Worm (Caenorhabditis elegans) whole organism, L2 larva: Measurements from ENCODE around the gene Y56A3A.33.
A peak's percentile ranks its signal among the peaks of the same experiment; 100 is the strongest.

ENCODE experiments used
- C34F6.9 ChIP-seq: fragments of 150-350 bp; optimal IDR thresholded peaks from 2 replicates; lab custom pipeline; 2014; ENCODE audit warnings: missing biosample characterization, missing genetic modification characterization
- R02D3.7 ChIP-seq: fragments of 150-350 bp; optimal IDR thresholded peaks from 2 replicates; lab custom pipeline; 2014; ENCODE audit warnings: missing biosample characterization, missing genetic modification characterization
- Y55F3AM.14 ChIP-seq: fragments of 200-800 bp; sonication (Bioruptor generic); optimal IDR thresholded peaks from 2 replicates; lab custom pipeline; 2018; ENCODE audit warnings: mild to moderate bottlenecking, missing genetic modification characterization, missing compliant biosample characterization
- ZK546.5 ChIP-seq: sonication (generic microtip); optimal IDR thresholded peaks from 2 replicates; lab custom pipeline; 2017; ENCODE audit warnings: missing biosample characterization, missing genetic modification characterization
- aly-2 ChIP-seq: fragments of 150-350 bp; optimal IDR thresholded peaks from 2 replicates; lab custom pipeline; 2014; ENCODE audit warnings: missing biosample characterization, missing genetic modification characterization
- ama-1 ChIP-seq: fragments of 150-350 bp; optimal IDR thresholded peaks from 2 replicates; lab custom pipeline; 2018; ENCODE audit warnings: inconsistent platforms
- blmp-1 ChIP-seq: sonication (generic microtip); optimal IDR thresholded peaks from 2 replicates; lab custom pipeline; 2017; ENCODE audit warnings: missing genetic modification characterization, mild to moderate bottlenecking, missing compliant biosample characterization, antibody characterized with exemption, moderate library complexity; ENCODE audit not compliant: insufficient read depth
- ceh-16 ChIP-seq: fragments of 150-350 bp; optimal IDR thresholded peaks from 2 replicates; lab custom pipeline; 2014; ENCODE audit warnings: missing biosample characterization, missing genetic modification characterization
- ceh-82 ChIP-seq: fragments of 150-350 bp; optimal IDR thresholded peaks from 2 replicates; lab custom pipeline; 2014; ENCODE audit warnings: missing biosample characterization, missing genetic modification characterization
- crh-2 ChIP-seq: sonication (generic microtip); optimal IDR thresholded peaks from 2 replicates; lab custom pipeline; 2017; ENCODE audit warnings: missing biosample characterization, missing genetic modification characterization
- elt-1 ChIP-seq: fragments of 150-350 bp; optimal IDR thresholded peaks from 2 replicates; lab custom pipeline; 2014; ENCODE audit warnings: missing biosample characterization, missing genetic modification characterization
- fos-1 ChIP-seq: fragments of 150-350 bp; optimal IDR thresholded peaks from 2 replicates; lab custom pipeline; 2014; ENCODE audit warnings: missing biosample characterization, missing genetic modification characterization
- gmeb-1 ChIP-seq: fragments of 150-350 bp; optimal IDR thresholded peaks from 2 replicates; lab custom pipeline; 2014; ENCODE audit warnings: missing biosample characterization, missing genetic modification characterization
- lin-13 ChIP-seq: fragments of 150-350 bp; optimal IDR thresholded peaks from 2 replicates; lab custom pipeline; 2014; ENCODE audit warnings: missing biosample characterization, missing genetic modification reagents, missing genetic modification characterization
- lsy-2 ChIP-seq, 2 experiments: fragments of 150-350 bp in 1 of 2; sonication (generic microtip) in 1 of 2; optimal IDR thresholded peaks; 2 replicates each; lab custom pipeline; 2014 to 2017; ENCODE audit warnings: missing biosample characterization in 2 of 2, missing genetic modification characterization in 2 of 2
- mab-5 ChIP-seq: fragments of 150-350 bp; optimal IDR thresholded peaks from 2 replicates; lab custom pipeline; 2014; ENCODE audit warnings: missing biosample characterization, missing genetic modification characterization
- nhr-11 ChIP-seq: fragments of 150-350 bp; optimal IDR thresholded peaks from 2 replicates; lab custom pipeline; 2014; ENCODE audit warnings: missing biosample characterization, missing genetic modification characterization
- nhr-129 ChIP-seq: fragments of 150-350 bp; optimal IDR thresholded peaks from 2 replicates; lab custom pipeline; 2014; ENCODE audit warnings: missing biosample characterization, missing genetic modification characterization
- nhr-23 ChIP-seq: fragments of 150-350 bp; optimal IDR thresholded peaks from 2 replicates; lab custom pipeline; 2014; ENCODE audit warnings: missing biosample characterization, missing genetic modification reagents, missing genetic modification characterization
- nhr-25 ChIP-seq: fragments of 150-350 bp; sonication (generic microtip); optimal IDR thresholded peaks from 3 replicates; lab custom pipeline; 2014; ENCODE audit warnings: missing biosample characterization, missing genetic modification characterization
- nhr-6 ChIP-seq: fragments of 150-350 bp; optimal IDR thresholded peaks from 2 replicates; lab custom pipeline; 2014; ENCODE audit warnings: missing biosample characterization, missing genetic modification characterization
- nhr-77 ChIP-seq: fragments of 150-350 bp; optimal IDR thresholded peaks from 2 replicates; lab custom pipeline; 2014; ENCODE audit warnings: missing biosample characterization, missing genetic modification characterization
- peb-1 ChIP-seq: fragments of 150-350 bp; optimal IDR thresholded peaks from 2 replicates; lab custom pipeline; 2014; ENCODE audit warnings: missing biosample characterization, missing genetic modification characterization
- skn-1 ChIP-seq: sonication (generic microtip); optimal IDR thresholded peaks from 2 replicates; lab custom pipeline; 2017; ENCODE audit warnings: missing biosample characterization, missing genetic modification characterization
- sma-3 ChIP-seq: sonication (generic microtip); optimal IDR thresholded peaks from 2 replicates; lab custom pipeline; 2016; ENCODE audit warnings: missing genetic modification reagents, missing genetic modification characterization, missing compliant biosample characterization
- snpc-4 ChIP-seq: fragments of 150-350 bp; optimal IDR thresholded peaks from 2 replicates; lab custom pipeline; 2014; ENCODE audit warnings: missing biosample characterization, missing genetic modification characterization
- unc-39 ChIP-seq: fragments of 150-350 bp; optimal IDR thresholded peaks from 2 replicates; lab custom pipeline; 2014; ENCODE audit warnings: missing biosample characterization, missing genetic modification characterization
- unc-55 ChIP-seq: fragments of 150-350 bp; sonication (generic microtip); optimal IDR thresholded peaks from 3 replicates; lab custom pipeline; 2014; ENCODE audit warnings: missing biosample characterization, missing genetic modification reagents, missing genetic modification characterization
- unc-62 ChIP-seq: fragments of 150-350 bp; optimal IDR thresholded peaks from 2 replicates; lab custom pipeline; 2014; ENCODE audit warnings: missing biosample characterization, missing genetic modification reagents, missing genetic modification characterization
- ztf-1 ChIP-seq: fragments of 200-800 bp; sonication (Bioruptor generic); conservative IDR thresholded peaks from 2 replicates; pipeline ENCODE4 v1.3.6; 2022; ENCODE audit warnings: missing genetic modification characterization, missing compliant biosample characterization
- ztf-4 ChIP-seq: fragments of 150-350 bp; optimal IDR thresholded peaks from 2 replicates; lab custom pipeline; 2014; ENCODE audit warnings: missing biosample characterization, missing genetic modification characterization

The Y56A3A.33 gene

DNA sequence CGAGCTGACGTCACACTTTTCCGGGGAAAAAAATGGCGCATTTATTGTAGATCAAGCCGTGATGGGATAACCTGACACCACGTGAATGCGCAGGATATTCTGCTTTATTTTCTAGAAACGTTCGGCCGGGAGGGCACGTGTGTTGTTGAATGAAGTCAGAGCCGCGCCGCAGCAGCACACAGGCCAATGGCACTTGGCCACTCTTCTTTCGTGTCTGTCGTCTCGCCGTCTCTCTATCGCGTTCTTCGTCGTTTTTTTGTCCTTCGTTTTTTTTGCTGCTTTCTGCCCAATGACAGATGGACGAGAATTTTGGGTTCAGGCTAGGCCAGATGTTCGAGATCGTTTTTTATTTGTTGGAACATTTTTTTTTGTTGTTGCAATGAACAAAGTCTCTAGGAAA lies 21.2 kb downstream of the Y56A3A.33 start (continued):
- no peak for TF ChIP-seq skn-1 (tag; lab: Kevin White, UChicago)
- peak; percentile 41 for TF ChIP-seq lin-13 (GFP tag; lab: Kevin White, UChicago)
- no peak for TF ChIP-seq ceh-82
- TF ChIP-seq snpc-4 (tag; lab: Kevin White, UChicago) = no peak
- TF ChIP-seq ama-1 (lab: Kevin White, UChicago) = no peak
- TF ChIP-seq mab-5 (tag; lab: Kevin White, UChicago) = no peak
- peak in 1 of 2 experiments; percentile 46 for TF ChIP-seq lsy-2 (tag; optimal IDR thresholded peaks at IDR 0.05; lab: Kevin White, UChicago)
- no peak for TF ChIP-seq gmeb-1 (tag; lab: Kevin White, UChicago)
- TF ChIP-seq ztf-1 = no peak
- no peak for TF ChIP-seq nhr-23 (tag; lab: Kevin White, UChicago)
- TF ChIP-seq nhr-25 = no peak
- no peak for TF ChIP-seq ztf-4 (tag; lab: Kevin White, UChicago)
- TF ChIP-seq nhr-11 (tag; lab: Kevin White, UChicago) = no peak
- no peak for TF ChIP-seq peb-1 (tag; lab: Kevin White, UChicago)
- TF ChIP-seq Y55F3AM.14 (GFP tag; lab: Kevin White, UChicago) = no peak
- no peak for TF ChIP-seq nhr-77 (tag; lab: Kevin White, UChicago)

DNA sequence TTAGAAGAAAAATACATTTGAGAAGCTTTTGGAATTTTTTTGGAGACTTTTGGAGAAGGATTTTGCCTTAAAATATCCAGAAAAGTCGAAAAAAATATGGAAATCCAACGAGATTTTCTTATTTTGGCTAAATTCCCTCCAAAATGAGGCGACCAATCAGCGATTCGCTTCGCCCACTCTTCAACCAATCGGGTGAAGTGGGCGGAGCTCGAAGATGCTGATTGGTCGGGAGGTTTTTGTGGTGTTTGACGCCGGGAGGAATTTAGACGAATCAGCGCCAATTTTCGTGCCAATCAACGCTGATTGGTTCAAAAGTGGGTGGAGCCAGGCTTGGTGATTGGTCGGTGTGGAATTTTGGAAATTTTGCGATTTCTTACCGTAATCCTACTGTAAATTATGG lies 22.0 kb downstream of the Y56A3A.33 start:
- TF ChIP-seq C34F6.9 = no peak
- TF ChIP-seq crh-2 (tag; lab: Kevin White, UChicago) = no peak
- no peak for TF ChIP-seq nhr-129 (tag; lab: Kevin White, UChicago)
- TF ChIP-seq ztf-1 = no peak

DNA sequence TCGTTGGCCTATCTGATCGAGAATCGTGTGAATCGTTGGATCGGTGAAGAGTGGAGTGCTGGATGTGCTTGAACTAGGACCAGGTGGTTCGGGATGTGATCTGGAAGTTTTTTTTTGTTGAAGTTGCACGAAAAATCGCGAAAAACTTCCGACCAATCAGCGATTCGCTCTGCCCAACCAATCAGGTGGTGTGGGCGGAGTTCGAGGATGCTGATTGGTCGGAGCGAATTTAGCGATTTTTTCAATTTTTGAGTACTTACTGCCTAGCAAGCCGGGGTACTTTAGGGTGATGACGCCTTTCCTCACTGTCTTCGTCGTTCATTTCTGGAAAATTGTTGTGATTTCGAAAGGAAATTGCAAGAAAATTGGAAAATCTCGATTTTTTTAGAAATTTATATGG lies 24.0 kb downstream of the Y56A3A.33 start, which contains the start of gene Y56A3A.30:
Gene Y56A3A.30 (minus strand): TSS at position 324 of the 400 bp plus-strand sequence.
- no peak for TF ChIP-seq Y55F3AM.14 (GFP tag; lab: Kevin White, UChicago)
- no peak for TF ChIP-seq unc-39 (tag; lab: Kevin White, UChicago)
- TF ChIP-seq elt-1 (tag; lab: Kevin White, UChicago) = no peak
- no peak for TF ChIP-seq ceh-82
- TF ChIP-seq blmp-1 (tag; lab: Kevin White, UChicago) = no peak
- TF ChIP-seq peb-1 (tag; lab: Kevin White, UChicago) = no peak
- no peak for TF ChIP-seq nhr-129 (tag; lab: Kevin White, UChicago)
- no peak for TF ChIP-seq R02D3.7 (tag; lab: Kevin White, UChicago)
- no peak for TF ChIP-seq ceh-16 (tag; lab: Kevin White, UChicago)
- TF ChIP-seq C34F6.9 = no peak
- no peak for TF ChIP-seq sma-3 (GFP tag; lab: Kevin White, UChicago)

DNA sequence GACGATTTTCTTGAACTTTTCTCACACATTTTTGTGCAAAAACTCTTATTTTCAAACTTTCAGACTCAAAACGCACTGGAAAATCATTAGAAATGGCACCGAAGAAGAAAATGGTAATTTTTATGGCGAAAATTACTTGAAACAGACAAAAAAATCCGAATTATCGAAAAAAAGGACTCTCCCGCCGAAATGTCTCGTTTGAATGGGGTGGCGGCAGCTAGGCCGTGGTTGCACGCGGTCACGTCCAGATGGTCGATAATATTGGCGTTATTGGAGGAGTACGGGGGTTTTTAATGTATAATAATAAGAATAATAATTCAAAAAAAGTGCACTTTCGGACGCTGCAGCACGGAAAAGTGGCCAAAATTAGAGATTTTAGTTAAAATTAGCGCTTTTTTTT lies 28.3 kb downstream of the Y56A3A.33 start, which contains the start of gene Y56A3A.31:
Gene Y56A3A.31 (plus strand): TSS at position 64 of the 400 bp plus-strand sequence.
- TF ChIP-seq unc-55 (GFP tag; lab: Kevin White, UChicago) (peak; percentile 1), fos-1 (tag; lab: Kevin White, UChicago) (no peak), ZK546.5 (tag; lab: Kevin White, UChicago) (no peak), gmeb-1 (tag; lab: Kevin White, UChicago) (peak; percentile 59), crh-2 (tag; lab: Kevin White, UChicago) (no peak), aly-2 (no peak), unc-62 (GFP tag; lab: Kevin White, UChicago) (no peak)

DNA sequence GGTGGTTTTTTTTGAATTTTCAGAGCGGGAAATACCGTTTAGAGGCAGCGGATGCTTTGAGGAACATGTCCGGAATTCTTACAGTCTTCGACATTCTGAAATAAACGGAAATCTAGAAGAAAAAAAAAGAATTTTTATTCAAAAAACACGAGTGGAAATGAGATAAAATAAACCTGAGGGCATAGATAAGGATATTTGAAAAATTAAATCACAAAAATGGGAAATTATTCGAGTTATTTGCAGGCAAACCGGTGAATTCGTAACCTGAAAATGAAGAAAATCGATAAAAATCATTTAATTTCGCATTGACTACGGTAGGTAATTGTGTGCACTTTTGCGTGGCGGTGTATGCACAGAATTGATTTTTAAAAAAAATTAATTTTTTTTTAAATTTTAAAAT lies 28.8 kb downstream of the Y56A3A.33 start, which contains the start of gene ung-1:
Gene ung-1 (minus strand): TSS at position 101 of the 400 bp plus-strand sequence.
- TF ChIP-seq gmeb-1 (tag; lab: Kevin White, UChicago) (no peak), nhr-129 (tag; lab: Kevin White, UChicago) (no peak), nhr-11 (tag; lab: Kevin White, UChicago) (no peak), nhr-6 (tag; lab: Kevin White, UChicago) (no peak)
- TF ChIP-seq, all 48 proteins: peak for 0

DNA sequence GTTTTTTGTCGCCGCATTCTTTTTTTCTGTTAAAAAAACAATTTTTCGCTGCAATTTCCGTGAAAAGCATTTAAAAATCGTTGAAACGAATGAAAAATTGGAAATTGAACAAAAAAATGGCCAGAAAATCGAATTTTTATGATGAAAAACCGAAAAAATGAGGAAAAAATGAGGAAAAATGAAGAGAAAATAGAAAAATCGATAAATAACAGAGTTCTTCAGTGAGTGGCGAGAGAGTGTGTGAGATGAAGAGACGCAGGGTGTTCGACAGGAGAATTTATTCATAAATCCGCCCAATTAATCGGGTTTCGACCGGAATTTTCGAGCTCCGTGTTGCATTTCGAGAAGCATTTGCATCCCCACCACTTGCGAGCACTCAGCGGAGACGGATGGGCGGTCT lies 31.4 kb downstream of the Y56A3A.33 start, which contains the start of gene Y56A3A.28:
Gene Y56A3A.28 (minus strand): TSS at position 33 of the 400 bp plus-strand sequence.
- TF ChIP-seq unc-55 (GFP tag; lab: Kevin White, UChicago) = peak; percentile 6
- no peak for TF ChIP-seq ztf-4 (tag; lab: Kevin White, UChicago)
